Fruit fly (Drosophila melanogaster) whole organism, prepupa: Measurements from ENCODE around the gene CG11837.

Source experiments
- CG10669 ChIP-seq: fragments of 200-800 bp; sonication (Bioruptor generic); optimal IDR thresholded peaks from 3 replicates; lab custom pipeline; 2018; ENCODE audit warnings: missing biosample characterization, mild to moderate bottlenecking, missing genetic modification characterization, moderate library complexity
- CG11294 ChIP-seq: fragments of 200-800 bp; sonication (Bioruptor generic); IDR thresholded peaks from 2 replicates; pipeline ENCODE4 v1.3.6; 2022; ENCODE audit warnings: missing biosample characterization, missing genetic modification characterization
- CG11762 ChIP-seq: fragments of 200-800 bp; sonication (Bioruptor generic); optimal IDR thresholded peaks from 3 replicates; lab custom pipeline; 2016; ENCODE audit warnings: missing biosample characterization, missing genetic modification characterization; ENCODE audit not compliant: insufficient read depth
- CG11902 ChIP-seq: fragments of 200-800 bp; sonication (Bioruptor generic); optimal IDR thresholded peaks from 3 replicates; lab custom pipeline; 2016; ENCODE audit warnings: missing biosample characterization, missing genetic modification characterization
- CG1621 ChIP-seq: fragments of 200-800 bp; sonication (Bioruptor generic); optimal IDR thresholded peaks from 3 replicates; lab custom pipeline; 2018; ENCODE audit warnings: missing biosample characterization, mild to moderate bottlenecking, missing genetic modification characterization
- CG16779 ChIP-seq: fragments of 200-800 bp; sonication (Bioruptor generic); optimal IDR thresholded peaks from 3 replicates; lab custom pipeline; 2017; ENCODE audit warnings: missing biosample characterization, mild to moderate bottlenecking, missing genetic modification characterization
- CG3032 ChIP-seq: fragments of 200-800 bp; optimal IDR thresholded peaks from 2 replicates; lab custom pipeline; 2019; ENCODE audit warnings: missing biosample characterization, mild to moderate bottlenecking, missing genetic modification characterization, moderate library complexity
- CG31627 ChIP-seq: fragments of 200-800 bp; sonication (Bioruptor generic); optimal IDR thresholded peaks from 3 replicates; lab custom pipeline; 2016; ENCODE audit warnings: missing biosample characterization, missing genetic modification characterization
- CG34406 ChIP-seq: fragments of 200-800 bp; sonication (Bioruptor generic); optimal IDR thresholded peaks from 3 replicates; lab custom pipeline; 2016; ENCODE audit warnings: missing biosample characterization, missing genetic modification characterization
- CG3919 ChIP-seq: fragments of 200-800 bp; sonication (Bioruptor generic); optimal IDR thresholded peaks from 3 replicates; lab custom pipeline; 2016; ENCODE audit warnings: missing biosample characterization, missing genetic modification characterization
- CG4318 ChIP-seq: fragments of 200-800 bp; sonication (Bioruptor generic); optimal IDR thresholded peaks from 3 replicates; lab custom pipeline; 2017; ENCODE audit warnings: missing biosample characterization, mild to moderate bottlenecking, missing genetic modification characterization
- CG6163 ChIP-seq: fragments of 200-800 bp; sonication (Bioruptor generic); IDR thresholded peaks from 3 replicates; pipeline ENCODE4 v1.3.6; 2022; ENCODE audit warnings: missing biosample characterization, missing genetic modification characterization
- CG6276 ChIP-seq: fragments of 200-800 bp; sonication (Bioruptor generic); optimal IDR thresholded peaks from 2 replicates; lab custom pipeline; 2017; ENCODE audit warnings: missing biosample characterization, mild to moderate bottlenecking, missing genetic modification characterization
- CG6808 ChIP-seq: fragments of 200-800 bp; sonication (Bioruptor generic); optimal IDR thresholded peaks from 3 replicates; lab custom pipeline; 2017; ENCODE audit warnings: missing biosample characterization, missing genetic modification characterization, mild to moderate bottlenecking, moderate library complexity, missing genetic modification reagents
- CG6854 ChIP-seq: fragments of 200-800 bp; sonication (Bioruptor generic); optimal IDR thresholded peaks from 2 replicates; lab custom pipeline; 2017; ENCODE audit warnings: missing biosample characterization, mild to moderate bottlenecking, missing genetic modification characterization
- CG7368 ChIP-seq: fragments of 200-800 bp; sonication (Bioruptor generic); optimal IDR thresholded peaks from 3 replicates; lab custom pipeline; 2016; ENCODE audit warnings: missing biosample characterization, missing genetic modification characterization
- CG8319 ChIP-seq: fragments of 200-800 bp; sonication (Bioruptor generic); optimal IDR thresholded peaks from 3 replicates; lab custom pipeline; 2016; ENCODE audit warnings: missing biosample characterization, missing genetic modification characterization
- CG8632 ChIP-seq: fragments of 200-800 bp; sonication (Bioruptor generic); optimal IDR thresholded peaks from 3 replicates; lab custom pipeline; 2016; ENCODE audit warnings: missing biosample characterization, missing genetic modification characterization
- CG9139 ChIP-seq: fragments of 200-800 bp; sonication (Bioruptor generic); optimal IDR thresholded peaks from 3 replicates; lab custom pipeline; 2017; ENCODE audit warnings: missing biosample characterization, mild to moderate bottlenecking, missing genetic modification characterization
- Eip78C ChIP-seq: fragments of 200-800 bp; sonication (Bioruptor generic); peaks from one replicate; lab custom pipeline; 2016; ENCODE audit warnings: missing biosample characterization, missing genetic modification characterization
- Gug ChIP-seq: fragments of 200-800 bp; sonication (Bioruptor generic); IDR thresholded peaks from 2 replicates; pipeline ENCODE4 v1.3.6; 2022; ENCODE audit warnings: missing biosample characterization, missing genetic modification characterization
- Hr39 ChIP-seq: fragments of 200-800 bp; sonication (Bioruptor generic); optimal IDR thresholded peaks from 2 replicates; lab custom pipeline; 2016; ENCODE audit warnings: missing biosample characterization, missing genetic modification characterization
- Hr4 ChIP-seq: fragments of 200-800 bp; sonication (Bioruptor generic); optimal IDR thresholded peaks from 3 replicates; lab custom pipeline; 2016; ENCODE audit warnings: missing biosample characterization, missing genetic modification characterization
- Lpt ChIP-seq: fragments of 200-800 bp; sonication (Bioruptor generic); optimal IDR thresholded peaks from 3 replicates; lab custom pipeline; 2016; ENCODE audit warnings: missing biosample characterization, missing genetic modification characterization
- Met ChIP-seq: fragments of 200-800 bp; sonication (Bioruptor generic); optimal IDR thresholded peaks from 3 replicates; lab custom pipeline; 2016; ENCODE audit warnings: missing biosample characterization, missing genetic modification characterization
- Smox ChIP-seq: fragments of 200-800 bp; sonication (Bioruptor generic); optimal IDR thresholded peaks from 3 replicates; lab custom pipeline; 2016; ENCODE audit warnings: missing biosample characterization, missing genetic modification characterization
- Sox14 ChIP-seq: fragments of 200-800 bp; sonication (Bioruptor generic); optimal IDR thresholded peaks from 3 replicates; lab custom pipeline; 2016; ENCODE audit warnings: missing biosample characterization, missing genetic modification characterization
- cyc ChIP-seq: fragments of 200-800 bp; sonication (Bioruptor generic); optimal IDR thresholded peaks from 3 replicates; lab custom pipeline; 2016; ENCODE audit warnings: missing biosample characterization, missing genetic modification characterization
- eg ChIP-seq: fragments of 200-800 bp; sonication (Bioruptor generic); IDR thresholded peaks from 3 replicates; pipeline ENCODE4 v1.3.6; 2022; ENCODE audit warnings: missing biosample characterization, missing genetic modification characterization
- fd85E ChIP-seq: fragments of 200-800 bp; sonication (Bioruptor generic); optimal IDR thresholded peaks from 3 replicates; lab custom pipeline; 2016; ENCODE audit warnings: missing biosample characterization, missing genetic modification characterization
- fkh ChIP-seq: fragments of 200-800 bp; sonication (Bioruptor generic); optimal IDR thresholded peaks from 3 replicates; lab custom pipeline; 2017; ENCODE audit warnings: missing biosample characterization, mild to moderate bottlenecking, missing genetic modification characterization, moderate library complexity
- lz ChIP-seq: fragments of 200-800 bp; sonication (Bioruptor generic); optimal IDR thresholded peaks from 3 replicates; lab custom pipeline; 2016; ENCODE audit warnings: missing biosample characterization, missing genetic modification characterization
- net ChIP-seq: fragments of 200-800 bp; sonication (Bioruptor generic); optimal IDR thresholded peaks from 3 replicates; lab custom pipeline; 2016; ENCODE audit warnings: missing biosample characterization, missing genetic modification characterization
- pdm3 ChIP-seq: fragments of 200-800 bp; sonication (Bioruptor generic); optimal IDR thresholded peaks from 3 replicates; lab custom pipeline; 2016; ENCODE audit warnings: missing biosample characterization, missing genetic modification characterization
- spab ChIP-seq: fragments of 200-800 bp; sonication (Bioruptor generic); optimal IDR thresholded peaks from 2 replicates; lab custom pipeline; 2017; ENCODE audit warnings: missing biosample characterization, mild to moderate bottlenecking, missing genetic modification characterization, missing genetic modification reagents
- ss ChIP-seq, 2 experiments: fragments of 200-800 bp; sonication (Bioruptor generic); optimal IDR thresholded peaks; 2 replicates in 1 of 2; 3 replicates in 1 of 2; lab custom pipeline; 2017 to 2018; ENCODE audit warnings: mild to moderate bottlenecking in 2 of 2, missing biosample characterization in 2 of 2, missing genetic modification characterization in 2 of 2, moderate library complexity in 1 of 2
- svp ChIP-seq: fragments of 200-800 bp; sonication (Bioruptor generic); peaks from one replicate; lab custom pipeline; 2016; ENCODE audit warnings: missing biosample characterization, missing genetic modification characterization
- topi ChIP-seq: fragments of 200-800 bp; sonication (Bioruptor generic); optimal IDR thresholded peaks from 3 replicates; lab custom pipeline; 2016; ENCODE audit warnings: missing biosample characterization, missing genetic modification characterization

The CG11837 gene

dm6 chr3R:29083459-29084457, 34.5 kb downstream of the CG11837 start (continued):
- TF ChIP-seq CG4318, result no peak
- peak; percentile 52 for TF ChIP-seq topi (GFP tag; lab: Kevin White, UChicago)
- peak; percentile 50 for TF ChIP-seq Smox (GFP tag; lab: Kevin White, UChicago)
- TF ChIP-seq CG31627 (GFP tag; lab: Kevin White, UChicago), result peak; percentile 34
- peak; percentile 33 for TF ChIP-seq CG8632
- no peak for TF ChIP-seq CG11294 (GFP tag; lab: Robert Waterston, UW)
- TF ChIP-seq Lpt (GFP tag; lab: Kevin White, UChicago), result peak; percentile 9
- peak; percentile 12 for TF ChIP-seq cyc (GFP tag; lab: Kevin White, UChicago)
- no peak for TF ChIP-seq CG34406
- peak; percentile 31 for TF ChIP-seq spab
- peak; percentile 47 for TF ChIP-seq CG10669 (GFP tag; lab: Kevin White, UChicago)
- TF ChIP-seq CG6276 (GFP tag; lab: Kevin White, UChicago), result no peak
- TF ChIP-seq CG3032, result peak; percentile 33
- peak; percentile 8 for TF ChIP-seq Met (GFP tag; lab: Kevin White, UChicago)
- peak; percentile 24 for TF ChIP-seq Hr4 (GFP tag; lab: Kevin White, UChicago)
- peak; percentile 13 for TF ChIP-seq CG7368 (GFP tag; lab: Kevin White, UChicago)
- peak; percentile 89 for TF ChIP-seq svp (GFP tag; lab: Kevin White, UChicago)
- no peak for TF ChIP-seq net (GFP tag; lab: Kevin White, UChicago)
- TF ChIP-seq, all 60 proteins: peak for 37

DNA sequence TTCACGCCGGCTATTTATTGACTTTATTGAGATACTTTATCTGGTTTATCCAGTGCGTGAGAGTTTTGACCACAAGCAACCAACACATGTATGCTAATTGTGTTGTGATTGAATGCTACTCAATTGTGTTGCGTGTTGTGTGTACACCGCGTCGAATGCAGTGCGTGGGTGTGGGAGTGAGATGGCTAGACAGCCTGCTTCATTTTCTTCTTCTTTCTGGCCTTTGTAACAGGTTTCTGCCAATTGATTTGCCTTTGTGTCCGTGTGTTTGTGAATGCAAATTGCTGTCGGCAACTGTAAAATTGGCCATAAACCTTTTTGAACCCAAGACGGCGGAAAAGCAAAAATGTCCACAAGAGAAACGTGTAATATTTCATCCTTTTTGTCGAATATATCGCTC, 37.6 kb downstream of the CG11837 start:
- TF ChIP-seq CG8319 (GFP tag; lab: Kevin White, UChicago) (no peak), fkh (peak; percentile 49), ss (GFP tag; optimal IDR thresholded peaks at IDR 0.05; lab: Kevin White, UChicago) (peak in 1 of 2 experiments; percentile 63)

DNA sequence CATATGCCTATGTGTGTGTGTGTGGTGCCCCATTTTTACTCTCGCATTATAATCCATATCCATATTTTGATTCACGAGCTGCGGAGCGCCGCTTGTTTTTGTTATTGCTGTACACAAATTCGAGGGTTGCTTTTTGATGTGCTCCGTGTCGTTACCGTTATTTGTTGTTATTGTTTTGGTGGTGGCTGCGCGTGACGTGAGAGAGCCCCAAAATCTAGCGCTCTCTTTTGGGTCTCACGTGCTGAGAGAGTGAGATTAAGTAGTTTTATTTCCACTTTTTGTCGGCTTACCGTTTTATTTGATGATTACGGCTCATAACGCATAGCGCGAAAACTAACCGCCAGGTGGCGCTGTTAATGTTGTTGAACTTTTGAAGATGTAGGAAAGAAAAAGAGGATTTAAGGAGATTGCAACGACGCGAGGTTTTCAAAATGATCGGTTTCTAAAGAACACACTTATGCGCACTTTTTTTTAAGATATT, 38.0 kb downstream of the CG11837 start:
- peak; percentile 35 for TF ChIP-seq Eip78C (GFP tag; lab: Kevin White, UChicago)
- TF ChIP-seq CG11762 (GFP tag; lab: Kevin White, UChicago), result no peak
- TF ChIP-seq eg, result no peak

- TF ChIP-seq Sox14 (GFP tag; lab: Kevin White, UChicago) (no peak), CG6854 (peak; percentile 22), Hr39 (GFP tag; lab: Kevin White, UChicago) (no peak), CG11902 (GFP tag; lab: Kevin White, UChicago) (no peak), svp (GFP tag; lab: Kevin White, UChicago) (peak; percentile 65), CG9139 (GFP tag; lab: Kevin White, UChicago) (peak; percentile 19), Eip78C (GFP tag; lab: Kevin White, UChicago) (peak; percentile 56), CG4318 (no peak), eg (peak; percentile 39; the same call in 1 of the 3 replicates), CG6163 (GFP tag; lab: Robert Waterston, UW) (peak; percentile 77), Lpt (GFP tag; lab: Kevin White, UChicago) (peak; percentile 46), ss (GFP tag; optimal IDR thresholded peaks at IDR 0.05; lab: Kevin White, UChicago) (peak; percentile 16 to 63), CG1621 (tag; lab: Kevin White, UChicago) (peak; percentile 15), CG3919 (GFP tag; lab: Kevin White, UChicago) (peak; percentile 38), CG6808 (GFP tag; lab: Kevin White, UChicago) (peak; percentile 47), CG6276 (GFP tag; lab: Kevin White, UChicago) (no peak), Gug (GFP tag; lab: Robert Waterston, UW) (no peak), lz (GFP tag; lab: Kevin White, UChicago) (no peak), fd85E (peak; percentile 8), CG16779 (tag; lab: Kevin White, UChicago) (peak; percentile 10), pdm3 (GFP tag; lab: Kevin White, UChicago) (no peak)
Measured at dm6 chr3R:29087926-29088487, 38.7 kb downstream of the CG11837 start.
